Fruit fly (Drosophila melanogaster) whole organism, pupa: ENCODE data around the gene Scsalpha1.
A peak's percentile ranks its signal among the peaks of the same experiment; 100 is the strongest.

ENCODE experiments used
- CG10348 ChIP-seq: fragments of 200-800 bp; sonication (Bioruptor generic); IDR thresholded peaks from 2 replicates; pipeline ENCODE4 v1.3.6; 2022; ENCODE audit warnings: missing biosample characterization, missing genetic modification characterization
- CG12605 ChIP-seq: fragments of 200-800 bp; sonication (Bioruptor generic); IDR thresholded peaks from 2 replicates; pipeline ENCODE4 v1.3.6; 2022; ENCODE audit warnings: missing biosample characterization, missing genetic modification characterization
- CG13204 ChIP-seq: fragments of 200-800 bp; sonication (Bioruptor generic); optimal IDR thresholded peaks from 2 replicates; lab custom pipeline; 2018; ENCODE audit warnings: missing biosample characterization, mild to moderate bottlenecking, missing genetic modification characterization, moderate library complexity
- CG14655 ChIP-seq: fragments of 200-800 bp; sonication (Bioruptor generic); optimal IDR thresholded peaks from 3 replicates; lab custom pipeline; 2017; ENCODE audit warnings: mild to moderate bottlenecking, missing biosample characterization, missing genetic modification reagents, missing genetic modification characterization
- CG15710 ChIP-seq: fragments of 200-800 bp; sonication (Bioruptor generic); optimal IDR thresholded peaks from 2 replicates; lab custom pipeline; 2018; ENCODE audit warnings: missing biosample characterization, mild to moderate bottlenecking, missing genetic modification characterization, moderate library complexity
- CG17806 ChIP-seq: fragments of 200-800 bp; sonication (Bioruptor generic); optimal IDR thresholded peaks from 2 replicates; lab custom pipeline; 2018; ENCODE audit warnings: missing biosample characterization, mild to moderate bottlenecking, missing genetic modification characterization, moderate library complexity
- CG32121 ChIP-seq: fragments of 200-800 bp; sonication (Bioruptor generic); IDR thresholded peaks from 2 replicates; pipeline ENCODE4 v1.3.6; 2022; ENCODE audit warnings: missing biosample characterization, missing genetic modification characterization
- CG34367 ChIP-seq: fragments of 200-800 bp; sonication (Bioruptor generic); optimal IDR thresholded peaks from 2 replicates; lab custom pipeline; 2018; ENCODE audit warnings: missing biosample characterization, mild to moderate bottlenecking, missing genetic modification characterization
- CG4496 ChIP-seq: fragments of 200-800 bp; sonication (Bioruptor generic); IDR thresholded peaks from 3 replicates; pipeline ENCODE4 v1.3.6; 2022; ENCODE audit warnings: missing biosample characterization, missing genetic modification characterization
- CG8159 ChIP-seq: fragments of 200-800 bp; sonication (Bioruptor generic); optimal IDR thresholded peaks from 3 replicates; lab custom pipeline; 2018; ENCODE audit warnings: missing biosample characterization, mild to moderate bottlenecking, missing genetic modification characterization, moderate library complexity
- CG8301 ChIP-seq: fragments of 200-800 bp; sonication (Bioruptor generic); optimal IDR thresholded peaks from 2 replicates; lab custom pipeline; 2018; ENCODE audit warnings: missing biosample characterization, mild to moderate bottlenecking, missing genetic modification characterization
- CG9948 ChIP-seq: fragments of 200-800 bp; sonication (Bioruptor generic); optimal IDR thresholded peaks from 2 replicates; lab custom pipeline; 2018; ENCODE audit warnings: missing biosample characterization, mild to moderate bottlenecking, missing genetic modification characterization, moderate library complexity
- D1 ChIP-seq: fragments of 200-800 bp; sonication (Bioruptor generic); optimal IDR thresholded peaks from 2 replicates; lab custom pipeline; 2018; ENCODE audit warnings: missing biosample characterization, mild to moderate bottlenecking, missing genetic modification characterization, moderate library complexity
- EcR ChIP-seq: fragments of 200-800 bp; sonication (Bioruptor generic); optimal IDR thresholded peaks from 3 replicates; lab custom pipeline; 2019; ENCODE audit warnings: missing biosample characterization, missing genetic modification characterization, mild to moderate bottlenecking, moderate library complexity, missing genetic modification reagents
- Ets98B ChIP-seq: fragments of 200-800 bp; sonication (Bioruptor generic); IDR thresholded peaks from 2 replicates; pipeline ENCODE4 v1.3.6; 2022; ENCODE audit warnings: missing biosample characterization, missing genetic modification characterization
- Pif1A ChIP-seq: fragments of 200-800 bp; sonication (Bioruptor generic); optimal IDR thresholded peaks from 3 replicates; lab custom pipeline; 2016; ENCODE audit warnings: missing biosample characterization, missing genetic modification characterization
- Pif1B ChIP-seq: fragments of 200-800 bp; sonication (Bioruptor generic); optimal IDR thresholded peaks from 3 replicates; lab custom pipeline; 2016; ENCODE audit warnings: missing biosample characterization, missing genetic modification characterization
- Snoo ChIP-seq: fragments of 200-800 bp; sonication (Bioruptor generic); optimal IDR thresholded peaks from 3 replicates; lab custom pipeline; 2017; ENCODE audit warnings: missing biosample characterization, mild to moderate bottlenecking, missing genetic modification characterization, inconsistent platforms
- fd96Ca ChIP-seq: fragments of 200-800 bp; sonication (Bioruptor generic); IDR thresholded peaks from 3 replicates; pipeline ENCODE4 v1.3.6; 2022; ENCODE audit warnings: missing biosample characterization, missing genetic modification characterization
- gl ChIP-seq: fragments of 200-800 bp; sonication (Bioruptor generic); optimal IDR thresholded peaks from 2 replicates; lab custom pipeline; 2018; ENCODE audit warnings: missing biosample characterization, mild to moderate bottlenecking, missing genetic modification characterization
- rn ChIP-seq: fragments of 200-800 bp; sonication (Bioruptor generic); IDR thresholded peaks from 2 replicates; pipeline ENCODE4 v1.3.6; 2022; ENCODE audit warnings: missing biosample characterization, missing genetic modification characterization

Gene Scsalpha1

DNA sequence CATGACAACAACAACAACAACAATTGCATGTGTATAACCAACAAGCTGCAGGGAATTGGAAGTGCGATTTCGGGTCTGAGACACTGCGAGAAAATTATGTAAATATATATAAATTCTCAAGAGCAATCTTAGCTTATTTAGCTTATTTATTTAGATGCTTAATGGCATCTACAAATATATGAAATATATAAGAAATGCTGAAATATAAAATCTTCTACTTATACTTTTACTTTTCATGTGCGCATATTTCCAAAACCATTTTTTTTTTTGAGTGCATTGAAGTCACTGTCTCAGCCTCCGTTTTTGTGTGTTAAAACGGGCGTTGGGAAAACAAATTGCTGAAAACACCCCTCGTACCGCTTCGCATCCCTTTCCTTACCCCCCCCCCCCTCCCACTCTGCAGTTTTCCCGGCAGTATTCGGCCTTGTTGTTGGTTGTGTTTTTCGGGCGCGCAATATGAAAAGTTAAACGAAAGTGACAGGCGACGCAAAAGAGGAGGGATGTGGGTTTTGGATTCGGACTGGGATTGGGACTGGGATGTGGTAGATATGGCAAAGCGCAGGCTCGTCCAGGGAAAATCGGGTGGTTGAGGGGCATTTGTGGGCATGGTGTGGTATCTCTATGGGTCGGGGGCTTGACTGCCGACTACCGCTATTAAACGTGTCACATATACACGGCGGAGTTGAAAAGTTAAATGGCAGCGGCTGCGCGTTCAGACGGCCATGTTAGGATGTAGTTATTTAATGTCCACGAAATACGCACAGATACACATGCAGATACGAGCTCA is 41.4 kb downstream of the Scsalpha1 start:
- TF ChIP-seq EcR (GFP tag; lab: Kevin White, UChicago) (no peak), CG10348 (GFP tag; lab: Robert Waterston, UW) (no peak)

DNA sequence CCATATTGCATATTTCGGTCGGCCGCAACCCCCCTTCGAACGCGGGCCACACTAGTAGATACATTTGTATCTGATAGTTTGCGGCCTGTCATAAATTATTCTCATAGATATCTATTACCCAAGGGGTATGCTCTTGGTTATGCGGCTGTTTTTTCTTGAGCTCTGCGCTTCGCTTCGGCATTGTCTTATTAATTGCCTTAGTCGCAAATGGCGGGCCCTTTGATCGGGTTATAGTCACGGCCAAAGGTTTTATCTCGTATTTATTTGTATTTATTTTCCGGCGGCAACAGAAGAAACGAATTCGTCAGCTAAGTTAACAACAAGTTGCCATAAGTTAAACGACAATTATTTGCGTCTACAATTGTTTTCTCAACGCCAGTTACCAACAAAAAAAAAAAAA is 42.0 kb downstream of the Scsalpha1 start:
- TF ChIP-seq Pif1B (no peak), CG4496 (GFP tag; lab: Robert Waterston, UW) (no peak), CG9948 (no peak), CG8159 (tag; lab: Kevin White, UChicago) (no peak), EcR (GFP tag; lab: Kevin White, UChicago) (no peak), Pif1A (no peak), rn (GFP tag; lab: Robert Waterston, UW) (no peak), Snoo (tag; lab: Kevin White, UChicago) (no peak), CG32121 (GFP tag; lab: Robert Waterston, UW) (no peak), CG12605 (GFP tag; lab: Robert Waterston, UW) (no peak), CG14655 (no peak), CG17806 (no peak), gl (tag; lab: Kevin White, UChicago) (no peak), CG34367 (tag; lab: Kevin White, UChicago) (no peak), CG10348 (GFP tag; lab: Robert Waterston, UW) (no peak)
- TF ChIP-seq, all 21 proteins: peak for 0

DNA sequence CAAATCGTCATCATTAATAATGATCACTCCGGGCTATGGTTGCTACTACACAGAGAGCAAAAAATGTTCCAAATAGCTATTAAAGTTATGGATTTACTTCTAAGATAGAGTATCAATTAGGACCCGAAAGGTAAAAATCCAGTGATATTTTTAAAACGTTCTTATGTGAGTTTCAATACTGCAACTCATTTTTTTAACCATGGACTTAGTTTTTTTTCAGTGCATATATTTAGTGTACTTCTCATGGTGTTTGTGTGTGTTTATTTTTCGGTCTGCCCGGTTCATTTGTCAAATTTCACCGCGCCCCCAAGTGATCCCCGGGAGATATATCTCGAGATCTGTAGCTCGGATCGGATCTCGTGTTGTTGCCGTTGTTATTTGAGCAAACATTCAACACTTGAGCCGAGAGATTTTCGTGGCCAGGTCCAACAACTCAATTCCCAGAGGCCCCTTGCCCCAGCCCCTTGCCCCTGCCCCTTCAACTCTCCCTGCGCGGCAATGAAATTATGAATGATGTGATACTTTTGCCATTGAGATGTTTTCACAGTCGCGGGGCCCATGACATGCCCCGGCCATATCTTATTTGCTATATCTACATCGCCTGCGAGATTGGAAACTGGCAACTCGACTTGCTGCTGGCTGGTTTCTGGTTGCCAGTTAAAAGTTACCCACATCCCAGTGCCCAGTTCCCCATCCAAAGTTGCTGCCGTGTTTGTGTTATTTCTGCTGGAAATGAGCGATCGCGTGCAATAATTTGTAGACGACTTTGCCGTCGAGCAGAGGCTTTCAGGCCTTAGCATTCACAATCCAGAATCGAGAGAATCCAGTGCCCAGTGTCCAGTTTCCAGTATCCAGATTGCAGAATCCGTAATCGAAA is 48.7 kb downstream of the Scsalpha1 start:
- no peak for TF ChIP-seq Snoo (tag; lab: Kevin White, UChicago)
- peak; percentile 10 for TF ChIP-seq CG34367 (tag; lab: Kevin White, UChicago)
- peak; percentile 28 for TF ChIP-seq CG17806
- TF ChIP-seq CG8301 (tag; lab: Kevin White, UChicago), result peak; percentile 2
- TF ChIP-seq CG14655, result peak; percentile 22
- TF ChIP-seq CG9948, result peak; percentile 11
- TF ChIP-seq CG8159 (tag; lab: Kevin White, UChicago), result peak; percentile 36
- TF ChIP-seq CG15710 (tag; lab: Kevin White, UChicago), result peak; percentile 11
- no peak for TF ChIP-seq gl (tag; lab: Kevin White, UChicago)
- no peak for TF ChIP-seq rn (GFP tag; lab: Robert Waterston, UW)
- TF ChIP-seq EcR (GFP tag; lab: Kevin White, UChicago), result no peak
- no peak for TF ChIP-seq Pif1A

DNA sequence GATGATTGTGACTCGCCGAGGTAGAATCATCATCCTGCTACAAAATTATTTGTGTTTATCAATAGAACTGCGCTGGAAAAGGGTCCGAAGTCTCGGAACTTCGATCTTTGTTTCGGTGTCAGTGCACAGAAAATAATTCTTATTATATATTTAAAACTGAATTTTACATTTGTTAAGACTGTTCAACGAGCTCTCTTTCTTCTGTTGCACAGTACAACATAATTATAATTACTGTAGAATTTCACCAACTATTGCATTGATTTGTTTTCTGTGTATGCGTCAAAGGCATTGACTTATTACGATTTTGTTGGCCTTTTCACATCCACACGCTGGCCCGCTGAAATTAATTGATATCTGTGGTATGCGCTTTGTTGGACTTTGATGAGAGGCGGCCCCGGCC is 49.5 kb downstream of the Scsalpha1 start:
- TF ChIP-seq CG14655 (peak; percentile 23), Ets98B (no peak), CG8301 (tag; lab: Kevin White, UChicago) (no peak), CG15710 (tag; lab: Kevin White, UChicago) (no peak), CG17806 (peak; percentile 27), Pif1B (no peak), CG12605 (GFP tag; lab: Robert Waterston, UW) (no peak), CG13204 (GFP tag; lab: Kevin White, UChicago) (no peak), rn (GFP tag; lab: Robert Waterston, UW) (no peak)

DNA sequence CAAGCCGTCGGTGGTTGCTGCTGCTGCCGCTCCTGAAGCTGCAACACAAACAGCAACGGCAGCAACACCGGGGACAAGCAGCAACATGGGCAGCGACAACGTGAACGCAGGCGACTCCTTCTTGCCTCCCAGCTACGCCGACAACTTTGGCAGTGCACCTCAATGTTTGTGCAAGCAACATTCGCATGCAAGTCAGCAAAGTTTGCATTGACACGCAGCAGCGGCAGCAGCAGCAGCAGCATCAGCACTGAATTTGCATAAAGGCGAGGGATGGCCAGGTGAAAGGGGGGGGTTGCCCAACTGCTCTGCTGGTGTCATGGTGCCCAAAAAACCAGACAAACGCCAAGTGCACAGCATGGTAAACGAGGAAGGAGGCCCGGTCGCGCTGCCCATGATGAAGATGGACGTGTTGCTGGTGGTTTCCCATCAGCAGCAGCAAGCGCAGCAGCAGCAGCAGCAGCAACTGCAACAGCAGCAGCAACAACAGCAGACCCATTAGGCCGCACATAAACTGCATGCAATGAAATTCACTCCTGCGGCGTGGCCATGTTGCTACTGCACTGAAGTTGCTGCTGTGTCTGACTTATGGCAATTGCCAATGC is 51.4 kb downstream of the Scsalpha1 start:
- TF ChIP-seq gl (tag; lab: Kevin White, UChicago) (no peak), CG13204 (GFP tag; lab: Kevin White, UChicago) (peak; percentile 20), EcR (GFP tag; lab: Kevin White, UChicago) (no peak), CG15710 (tag; lab: Kevin White, UChicago) (no peak), Pif1B (no peak), CG8159 (tag; lab: Kevin White, UChicago) (no peak), CG12605 (GFP tag; lab: Robert Waterston, UW) (no peak)

DNA sequence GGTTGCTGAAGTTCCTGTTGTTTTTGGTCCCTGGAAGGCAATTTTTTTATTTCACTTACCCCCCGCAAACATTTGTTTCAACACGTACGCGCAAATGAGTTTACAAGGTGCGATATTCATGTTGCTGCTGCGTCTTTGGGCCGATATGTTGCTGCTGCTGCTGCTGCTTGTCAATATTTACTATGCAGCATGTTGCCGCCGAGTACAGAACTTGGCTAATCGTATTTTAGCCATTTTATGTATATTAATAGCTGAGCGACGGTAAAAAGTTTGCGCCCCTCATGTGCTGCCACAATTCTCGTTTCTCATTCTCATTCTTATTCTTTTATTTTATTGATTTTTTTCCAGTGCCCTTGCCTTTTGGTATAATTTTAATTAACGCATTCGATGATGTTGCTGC is 52.4 kb downstream of the Scsalpha1 start:
- TF ChIP-seq CG32121 (GFP tag; lab: Robert Waterston, UW) (no peak), D1 (tag; lab: Kevin White, UChicago) (no peak), CG8301 (tag; lab: Kevin White, UChicago) (no peak), Pif1A (no peak), CG34367 (tag; lab: Kevin White, UChicago) (no peak), Pif1B (no peak), CG15710 (tag; lab: Kevin White, UChicago) (no peak), CG10348 (GFP tag; lab: Robert Waterston, UW) (no peak), rn (GFP tag; lab: Robert Waterston, UW) (no peak), CG4496 (GFP tag; lab: Robert Waterston, UW) (no peak), fd96Ca (no peak), Snoo (tag; lab: Kevin White, UChicago) (no peak), CG13204 (GFP tag; lab: Kevin White, UChicago) (no peak), CG12605 (GFP tag; lab: Robert Waterston, UW) (no peak), CG8159 (tag; lab: Kevin White, UChicago) (no peak), CG14655 (no peak), EcR (GFP tag; lab: Kevin White, UChicago) (no peak), Ets98B (no peak), gl (tag; lab: Kevin White, UChicago) (no peak), CG17806 (no peak)
- TF ChIP-seq, all 21 proteins: peak for 0
